Worm (Caenorhabditis elegans) whole organism, young adult: Measurements from ENCODE around the gene Y38C1BA.4.

ENCODE experiments used
- B0019.2 ChIP-seq: fragments of 200-800 bp; sonication (Bioruptor generic); conservative IDR thresholded peaks from 2 replicates; pipeline ENCODE4 v1.3.6; 2022; ENCODE audit warnings: missing genetic modification reagents, missing genetic modification characterization, missing compliant biosample characterization
- B0336.3 ChIP-seq: fragments of 200-800 bp; sonication (Bioruptor generic); IDR thresholded peaks from 2 replicates; pipeline ENCODE4 v1.3.6; 2022; ENCODE audit warnings: missing genetic modification characterization, missing compliant biosample characterization
- F39B2.1 ChIP-seq: fragments of 200-800 bp; sonication (Bioruptor generic); IDR thresholded peaks from 2 replicates; pipeline ENCODE4 v1.3.6; 2022; ENCODE audit warnings: missing genetic modification reagents, missing genetic modification characterization, missing compliant biosample characterization
- F55B11.4 ChIP-seq: sonication (generic microtip); optimal IDR thresholded peaks from 2 replicates; lab custom pipeline; 2016; ENCODE audit warnings: missing compliant biosample characterization, missing genetic modification characterization, borderline replicate concordance; ENCODE audit not compliant: insufficient read depth
- K11D2.4 ChIP-seq: fragments of 200-800 bp; sonication (Bioruptor generic); IDR thresholded peaks from 2 replicates; pipeline ENCODE4 v1.3.6; 2022; ENCODE audit warnings: missing genetic modification reagents, missing genetic modification characterization, missing compliant biosample characterization
- K12H6.12 ChIP-seq: fragments of 200-800 bp; sonication (Bioruptor generic); optimal IDR thresholded peaks from 2 replicates; lab custom pipeline; 2018; ENCODE audit warnings: mild to moderate bottlenecking, missing genetic modification characterization, missing compliant biosample characterization
- Y53G8AR.9 ChIP-seq: fragments of 200-800 bp; sonication (Bioruptor generic); conservative IDR thresholded peaks from 2 replicates; pipeline ENCODE4 v1.3.6; 2022; ENCODE audit warnings: missing genetic modification reagents, missing genetic modification characterization, missing compliant biosample characterization
- Y56A3A.18 ChIP-seq: fragments of 200-800 bp; sonication (Bioruptor generic); IDR thresholded peaks from 2 replicates; pipeline ENCODE4 v1.3.6; 2022; ENCODE audit warnings: missing genetic modification reagents, missing genetic modification characterization, missing compliant biosample characterization
- Y67H2A.10 ChIP-seq: fragments of 200-800 bp; sonication (Bioruptor generic); conservative IDR thresholded peaks from 2 replicates; pipeline ENCODE4 v1.3.6; 2022; ENCODE audit warnings: missing genetic modification reagents, missing genetic modification characterization, missing compliant biosample characterization
- ZK185.1 ChIP-seq: sonication (generic microtip); optimal IDR thresholded peaks from 2 replicates; lab custom pipeline; 2016; ENCODE audit warnings: mild to moderate bottlenecking, missing genetic modification characterization, missing compliant biosample characterization; ENCODE audit not compliant: poor library complexity, severe bottlenecking
- aptf-2 ChIP-seq: fragments of 200-800 bp; sonication (Bioruptor generic); conservative IDR thresholded peaks from 2 replicates; pipeline ENCODE4 v1.3.6; 2022; ENCODE audit warnings: missing genetic modification reagents, missing genetic modification characterization, missing compliant biosample characterization
- attf-3 ChIP-seq: fragments of 200-800 bp; sonication (Bioruptor generic); conservative IDR thresholded peaks from 2 replicates; pipeline ENCODE4 v1.3.6; 2022; ENCODE audit warnings: missing genetic modification reagents, missing genetic modification characterization, missing compliant biosample characterization
- attf-6 ChIP-seq: fragments of 200-800 bp; sonication (Bioruptor generic); IDR thresholded peaks from 2 replicates; pipeline ENCODE4 v1.3.6; 2022; ENCODE audit warnings: missing genetic modification reagents, missing genetic modification characterization, missing compliant biosample characterization
- bed-2 ChIP-seq: fragments of 200-800 bp; sonication (Bioruptor generic); IDR thresholded peaks from 2 replicates; pipeline ENCODE4 v1.3.6; 2022; ENCODE audit warnings: missing genetic modification reagents, missing genetic modification characterization, missing compliant biosample characterization
- ceh-100 ChIP-seq: fragments of 200-800 bp; sonication (Bioruptor generic); IDR thresholded peaks from 2 replicates; pipeline ENCODE4 v1.3.6; 2022; ENCODE audit warnings: missing genetic modification reagents, missing genetic modification characterization, missing compliant biosample characterization
- ceh-58 ChIP-seq: fragments of 200-800 bp; sonication (Bioruptor generic); IDR thresholded peaks from 2 replicates; pipeline ENCODE4 v1.3.6; 2022; ENCODE audit warnings: missing genetic modification characterization, missing compliant biosample characterization
- dox-1 ChIP-seq: fragments of 200-800 bp; sonication (Bioruptor generic); IDR thresholded peaks from 2 replicates; pipeline ENCODE4 v1.3.6; 2022; ENCODE audit warnings: missing genetic modification reagents, missing genetic modification characterization, missing compliant biosample characterization
- dpl-1 ChIP-seq: fragments of 150-350 bp; optimal IDR thresholded peaks from 2 replicates; lab custom pipeline; 2014; ENCODE audit warnings: missing biosample characterization, missing genetic modification reagents, missing genetic modification characterization
- egl-18 ChIP-seq: fragments of 200-800 bp; sonication (Bioruptor generic); IDR thresholded peaks from 2 replicates; pipeline ENCODE4 v1.3.6; 2022; ENCODE audit warnings: missing genetic modification reagents, missing genetic modification characterization, missing compliant biosample characterization
- egl-44 ChIP-seq: fragments of 200-800 bp; sonication (Bioruptor generic); IDR thresholded peaks from 2 replicates; pipeline ENCODE4 v1.3.6; 2022; ENCODE audit warnings: missing genetic modification reagents, missing genetic modification characterization, missing compliant biosample characterization
- egrh-3 ChIP-seq: fragments of 200-800 bp; sonication (Bioruptor generic); IDR thresholded peaks from 2 replicates; pipeline ENCODE4 v1.3.6; 2022; ENCODE audit warnings: missing genetic modification reagents, missing genetic modification characterization, missing compliant biosample characterization
- hmg-1.2 ChIP-seq: fragments of 200-800 bp; sonication (Bioruptor generic); IDR thresholded peaks from 2 replicates; pipeline ENCODE4 v1.3.6; 2022; ENCODE audit warnings: missing genetic modification reagents, missing genetic modification characterization, missing compliant biosample characterization
- hmg-20 ChIP-seq: fragments of 200-800 bp; sonication (Bioruptor generic); IDR thresholded peaks from 2 replicates; pipeline ENCODE4 v1.3.6; 2022; ENCODE audit warnings: missing genetic modification reagents, missing genetic modification characterization, missing compliant biosample characterization
- hsf-1 ChIP-seq: fragments of 200-800 bp; sonication (Bioruptor generic); IDR thresholded peaks from 2 replicates; pipeline ENCODE4 v1.3.6; 2022; ENCODE audit warnings: missing genetic modification reagents, missing genetic modification characterization, missing compliant biosample characterization
- let-526 ChIP-seq: fragments of 200-800 bp; sonication (Bioruptor generic); IDR thresholded peaks from 2 replicates; pipeline ENCODE4 v1.3.6; 2022; ENCODE audit warnings: missing genetic modification reagents, missing genetic modification characterization, missing compliant biosample characterization
- lin-26 ChIP-seq: fragments of 200-800 bp; sonication (Bioruptor generic); IDR thresholded peaks from 2 replicates; pipeline ENCODE4 v1.3.6; 2022; ENCODE audit warnings: missing genetic modification reagents, missing genetic modification characterization, missing compliant biosample characterization
- lin-35 ChIP-seq, 3 experiments: fragments of 150-350 bp in 2 of 3; sonication (generic microtip) in 1 of 3; optimal IDR thresholded peaks; 2 replicates each; lab custom pipeline; 2014 to 2018; ENCODE audit warnings: missing biosample characterization in 3 of 3, missing genetic modification characterization in 3 of 3, missing genetic modification reagents in 3 of 3
- lin-54 ChIP-seq: fragments of 200-800 bp; sonication (Bioruptor generic); optimal IDR thresholded peaks from 2 replicates; lab custom pipeline; 2018; ENCODE audit warnings: mild to moderate bottlenecking, missing genetic modification characterization, missing compliant biosample characterization
- madf-10 ChIP-seq: sonication (generic microtip); optimal IDR thresholded peaks from 2 replicates; lab custom pipeline; 2016; ENCODE audit warnings: mild to moderate bottlenecking, missing genetic modification characterization, missing compliant biosample characterization
- madf-3 ChIP-seq: fragments of 200-800 bp; sonication (Bioruptor generic); IDR thresholded peaks from 2 replicates; pipeline ENCODE4 v1.3.6; 2022; ENCODE audit warnings: missing genetic modification reagents, missing genetic modification characterization, missing compliant biosample characterization
- madf-6 ChIP-seq: fragments of 200-800 bp; sonication (Bioruptor generic); IDR thresholded peaks from 2 replicates; pipeline ENCODE4 v1.3.6; 2022; ENCODE audit warnings: missing genetic modification reagents, missing genetic modification characterization, missing compliant biosample characterization
- madf-8 ChIP-seq: fragments of 200-800 bp; sonication (Bioruptor generic); conservative IDR thresholded peaks from 2 replicates; pipeline ENCODE4 v1.3.6; 2022; ENCODE audit warnings: missing genetic modification reagents, missing genetic modification characterization, missing compliant biosample characterization
- nfyb-1 ChIP-seq: fragments of 200-800 bp; sonication (Bioruptor generic); IDR thresholded peaks from 2 replicates; pipeline ENCODE4 v1.3.6; 2022; ENCODE audit warnings: missing genetic modification reagents, missing genetic modification characterization, missing compliant biosample characterization
- nhr-120 ChIP-seq: fragments of 200-800 bp; sonication (Bioruptor generic); IDR thresholded peaks from 2 replicates; pipeline ENCODE4 v1.3.6; 2022; ENCODE audit warnings: missing genetic modification characterization, missing compliant biosample characterization
- pbrm-1 ChIP-seq: fragments of 200-800 bp; sonication (Bioruptor generic); IDR thresholded peaks from 2 replicates; pipeline ENCODE4 v1.3.6; 2022; ENCODE audit warnings: missing genetic modification reagents, missing genetic modification characterization, missing compliant biosample characterization
- rcor-1 ChIP-seq: fragments of 200-800 bp; sonication (Bioruptor generic); IDR thresholded peaks from 2 replicates; pipeline ENCODE4 v1.3.6; 2022; ENCODE audit warnings: missing genetic modification reagents, missing genetic modification characterization, missing compliant biosample characterization
- rpc-1 ChIP-seq, 2 experiments: fragments of 150-350 bp in 1 of 2; sonication (generic microtip) in 1 of 2; optimal IDR thresholded peaks; 2 replicates each; lab custom pipeline; 2014 to 2018; ENCODE audit warnings: missing biosample characterization in 1 of 2, missing genetic modification characterization in 1 of 2, missing genetic modification reagents in 1 of 2, missing genotype in 1 of 2
- snpc-1.3 ChIP-seq: sonication (generic microtip); optimal IDR thresholded peaks from 2 replicates; lab custom pipeline; 2017; ENCODE audit warnings: missing genetic modification characterization, mild to moderate bottlenecking, missing compliant biosample characterization, antibody characterized with exemption, moderate library complexity, missing genotype, missing genetic modification reagents; ENCODE audit not compliant: insufficient read depth
- snpc-4 ChIP-seq, 5 experiments: fragments of 150-350 bp in 1 of 5; sonication (generic microtip) in 4 of 5; optimal IDR thresholded peaks; 2 replicates each; lab custom pipeline; 2014 to 2018; ENCODE audit warnings: missing genetic modification characterization in 5 of 5, missing biosample characterization in 3 of 5, antibody characterized with exemption in 2 of 5, mild to moderate bottlenecking in 2 of 5, missing compliant biosample characterization in 2 of 5, missing genotype in 2 of 5, moderate library complexity in 2 of 5, missing genetic modification reagents in 1 of 5
- zfh-2 ChIP-seq: fragments of 200-800 bp; sonication (Bioruptor generic); conservative IDR thresholded peaks from 2 replicates; pipeline ENCODE4 v1.3.6; 2022; ENCODE audit warnings: missing genetic modification reagents, missing genetic modification characterization, missing compliant biosample characterization
- ztf-25 ChIP-seq: fragments of 200-800 bp; sonication (Bioruptor generic); IDR thresholded peaks from 2 replicates; pipeline ENCODE4 v1.3.6; 2022; ENCODE audit warnings: missing genetic modification reagents, missing genetic modification characterization, missing compliant biosample characterization
- ztf-3 ChIP-seq: fragments of 200-800 bp; sonication (Bioruptor generic); optimal IDR thresholded peaks from 2 replicates; lab custom pipeline; 2018; ENCODE audit warnings: mild to moderate bottlenecking, missing genetic modification characterization, missing compliant biosample characterization
- ztf-6 ChIP-seq: fragments of 200-800 bp; sonication (Bioruptor generic); IDR thresholded peaks from 2 replicates; pipeline ENCODE4 v1.3.6; 2022; ENCODE audit warnings: missing genetic modification reagents, missing genetic modification characterization, missing compliant biosample characterization

Gene Y38C1BA.4

ce11 chrIV:1826737-1827136 is 5.1 kb downstream of the Y38C1BA.4 start:
- TF ChIP-seq rcor-1 (GFP tag; lab: Robert Waterston, UW) (no peak), nhr-120 (GFP tag; lab: Robert Waterston, UW) (no peak), lin-35 (GFP tag; optimal IDR thresholded peaks at IDR 0.05; lab: Kevin White, UChicago) (peak in 1 of 3 experiments; percentile 7)

- TF ChIP-seq hmg-1.2 (GFP tag; lab: Robert Waterston, UW) (no peak), ZK185.1 (tag; lab: Kevin White, UChicago) (no peak), egl-18 (no peak), B0336.3 (GFP tag; lab: Robert Waterston, UW) (no peak), lin-54 (GFP tag; lab: Kevin White, UChicago) (no peak), lin-26 (no peak), lin-35 (GFP tag; optimal IDR thresholded peaks at IDR 0.05; lab: Kevin White, UChicago) (no peak), madf-10 (no peak), F55B11.4 (tag; lab: Kevin White, UChicago) (no peak), snpc-1.3 (no peak), ztf-3 (GFP tag; lab: Kevin White, UChicago) (no peak), aptf-2 (no peak), dpl-1 (GFP tag; lab: Kevin White, UChicago) (no peak), attf-6 (GFP tag; lab: Robert Waterston, UW) (no peak), rpc-1 (optimal IDR thresholded peaks at IDR 0.05; lab: Kevin White, UChicago) (no peak), rpc-1 (tag; optimal IDR thresholded peaks at IDR 0.05; lab: Kevin White, UChicago) (no peak), bed-2 (no peak), snpc-4 (GFP tag; optimal IDR thresholded peaks at IDR 0.05; lab: Kevin White, UChicago) (no peak), snpc-4 (tag; optimal IDR thresholded peaks at IDR 0.05; lab: Kevin White, UChicago) (no peak), K12H6.12 (tag; lab: Kevin White, UChicago) (no peak)
These were observed 5.7 kb downstream of the Y38C1BA.4 start for ce11 chrIV:1827362-1827761.

DNA sequence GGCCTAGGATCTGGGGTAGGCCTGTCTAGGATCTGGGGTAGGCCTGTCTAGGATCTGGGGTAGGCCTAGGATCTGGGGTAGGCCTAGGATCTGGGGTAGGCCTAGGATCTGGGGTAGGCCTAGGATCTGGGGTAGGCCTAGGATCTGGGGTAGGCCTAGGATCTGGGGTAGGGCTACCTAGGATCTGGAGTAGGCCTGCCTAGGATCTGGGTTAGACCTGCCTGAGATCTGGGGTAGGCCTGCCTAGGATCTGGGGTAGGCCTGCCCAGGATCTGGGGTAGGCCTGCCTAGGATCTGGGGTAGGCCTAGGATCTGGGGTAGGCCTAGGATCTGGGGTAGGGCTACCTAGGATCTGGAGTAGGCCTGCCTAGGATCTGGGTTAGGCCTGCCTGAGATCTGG is 9.5 kb downstream of the Y38C1BA.4 start:
- peak; percentile 53 for TF ChIP-seq zfh-2
- peak; percentile 85 for TF ChIP-seq ceh-100 (GFP tag; lab: Robert Waterston, UW)
- peak; percentile 98 for TF ChIP-seq ztf-25 (GFP tag; lab: Robert Waterston, UW)
- TF ChIP-seq lin-26: peak; percentile 99
- peak; percentile 77 for TF ChIP-seq madf-6 (GFP tag; lab: Robert Waterston, UW)
- peak; percentile 83; the same call in 1 of the 2 replicates for TF ChIP-seq hsf-1 (GFP tag; lab: Robert Waterston, UW)
- peak; percentile 94 for TF ChIP-seq hmg-20
- peak; percentile 96 for TF ChIP-seq madf-3 (GFP tag; lab: Robert Waterston, UW)
- TF ChIP-seq nfyb-1 (GFP tag; lab: Robert Waterston, UW): peak; percentile 97
- peak; percentile 98 for TF ChIP-seq egrh-3
- TF ChIP-seq pbrm-1: peak; percentile 91
- TF ChIP-seq bed-2: peak; percentile 96
- peak; percentile 98 for TF ChIP-seq nhr-120 (GFP tag; lab: Robert Waterston, UW)
- peak; percentile 77 for TF ChIP-seq dox-1 (GFP tag; lab: Robert Waterston, UW)
- TF ChIP-seq Y53G8AR.9 (GFP tag; lab: Robert Waterston, UW): peak; percentile 93
- TF ChIP-seq K11D2.4: peak; percentile 90
- peak; percentile 98 for TF ChIP-seq egl-44 (GFP tag; lab: Robert Waterston, UW)
- TF ChIP-seq B0019.2 (GFP tag; lab: Robert Waterston, UW): peak; percentile 92
- TF ChIP-seq hmg-1.2 (GFP tag; lab: Robert Waterston, UW): 0 out of 2 replicates have a peak, but pooled peaks have one; percentile 30
- peak; percentile 98 for TF ChIP-seq ztf-6 (GFP tag; lab: Robert Waterston, UW)
- peak; percentile 78 for TF ChIP-seq attf-3 (GFP tag; lab: Robert Waterston, UW)
- peak; percentile 43 for TF ChIP-seq madf-8 (GFP tag; lab: Robert Waterston, UW)
- TF ChIP-seq attf-6 (GFP tag; lab: Robert Waterston, UW): peak; percentile 91
- peak; percentile 97 for TF ChIP-seq F39B2.1 (GFP tag; lab: Robert Waterston, UW)
- peak; percentile 84 for TF ChIP-seq rcor-1 (GFP tag; lab: Robert Waterston, UW)
- TF ChIP-seq Y67H2A.10 (GFP tag; lab: Robert Waterston, UW): peak; percentile 67; the same call in 1 of the 2 replicates
- peak; percentile 97 for TF ChIP-seq let-526 (GFP tag; lab: Robert Waterston, UW)
- peak; percentile 85; the same call in 1 of the 2 replicates for TF ChIP-seq egl-18
- TF ChIP-seq Y56A3A.18 (GFP tag; lab: Robert Waterston, UW): peak; percentile 89; the same call in 1 of the 2 replicates
- TF ChIP-seq ceh-58 (GFP tag; lab: Robert Waterston, UW): peak; percentile 99
